Worm (Caenorhabditis elegans): Measurements from ENCODE around the gene F53H1.3.

The F53H1.3 gene

DNA sequence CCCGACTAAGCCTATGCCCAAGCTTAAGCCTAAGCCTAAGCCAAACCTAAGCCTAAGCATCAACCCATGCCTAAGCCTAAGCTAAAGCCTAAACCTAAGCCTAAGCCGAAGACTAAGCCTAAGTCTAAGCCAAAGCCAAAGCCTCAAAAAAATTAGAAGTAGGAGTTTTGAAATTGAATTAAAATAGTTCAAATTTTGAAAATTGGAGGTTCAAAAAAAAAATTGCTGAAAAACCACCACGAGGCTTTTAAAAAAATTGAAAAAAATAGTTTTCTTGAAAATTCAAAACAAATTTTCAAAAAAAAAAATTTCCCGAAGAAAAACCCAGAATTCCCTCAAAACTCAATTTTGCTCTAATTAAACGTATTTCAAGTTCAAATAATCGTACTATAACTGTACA lies 38.1 kb downstream of the F53H1.3 start:
- TF ChIP-seq tra-4 (tag; optimal IDR thresholded peaks at IDR 0.05) (no peak), ama-1 (optimal IDR thresholded peaks at IDR 0.05) (no peak), B0310.2 (tag; optimal IDR thresholded peaks at IDR 0.05) (no peak), hnd-1 (tag; optimal IDR thresholded peaks at IDR 0.05) (no peak), pes-1 (GFP tag; IDR thresholded peaks at IDR 0.05) (no peak), scrt-1 (GFP tag; IDR thresholded peaks at IDR 0.05) (no peak), hmg-4 (GFP tag; optimal IDR thresholded peaks at IDR 0.05) (no peak), tbx-37 (GFP tag; conservative IDR thresholded peaks at IDR 0.05) (no peak), ceh-13 (GFP tag; optimal IDR thresholded peaks at IDR 0.05) (no peak), tbx-11 (GFP tag; IDR thresholded peaks at IDR 0.05) (no peak), ceh-36 (tag; optimal IDR thresholded peaks at IDR 0.05) (no peak), F13C5.2 (tag; optimal IDR thresholded peaks at IDR 0.05) (no peak), hmbx-1 (tag; optimal IDR thresholded peaks at IDR 0.05) (no peak), flt-1 (GFP tag; IDR thresholded peaks at IDR 0.05) (no peak), sea-1 (GFP tag; conservative IDR thresholded peaks at IDR 0.05) (no peak), ets-7 (tag; optimal IDR thresholded peaks at IDR 0.05) (no peak), aly-1 (tag; optimal IDR thresholded peaks at IDR 0.05) (no peak)

DNA sequence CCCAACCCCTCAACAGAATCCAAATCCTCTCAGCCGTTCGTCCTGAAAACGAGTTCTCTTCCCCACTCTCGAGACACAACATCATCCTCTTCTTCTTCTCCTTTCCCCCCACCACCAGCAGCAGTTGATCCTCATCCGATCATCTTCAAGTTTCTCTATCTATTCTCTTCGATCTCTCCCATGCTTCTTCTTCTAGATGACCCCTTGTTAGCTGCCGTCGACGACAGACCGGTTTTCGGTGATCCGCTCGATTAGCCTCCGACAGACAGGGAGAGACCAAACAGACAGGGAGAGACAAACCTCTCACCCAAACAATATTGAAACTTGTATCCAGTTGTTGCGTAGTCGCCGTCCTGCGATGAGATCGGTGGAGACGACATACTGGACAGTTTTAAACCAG lies 42.3 kb downstream of the F53H1.3 start:
- TF ChIP-seq ama-1 (optimal IDR thresholded peaks at IDR 0.05) (no peak), ceh-36 (tag; optimal IDR thresholded peaks at IDR 0.05) (no peak), ets-7 (tag; optimal IDR thresholded peaks at IDR 0.05) (no peak), hnd-1 (tag; optimal IDR thresholded peaks at IDR 0.05) (no peak), hmg-4 (GFP tag; optimal IDR thresholded peaks at IDR 0.05) (no peak), B0310.2 (tag; optimal IDR thresholded peaks at IDR 0.05) (no peak), tra-4 (tag; optimal IDR thresholded peaks at IDR 0.05) (no peak), flt-1 (GFP tag; IDR thresholded peaks at IDR 0.05) (no peak), tbx-37 (GFP tag; conservative IDR thresholded peaks at IDR 0.05) (no peak), pes-1 (GFP tag; IDR thresholded peaks at IDR 0.05) (no peak), scrt-1 (GFP tag; IDR thresholded peaks at IDR 0.05) (no peak), tbx-11 (GFP tag; IDR thresholded peaks at IDR 0.05) (no peak), sea-1 (GFP tag; conservative IDR thresholded peaks at IDR 0.05) (no peak), aly-1 (tag; optimal IDR thresholded peaks at IDR 0.05) (no peak), hmbx-1 (tag; optimal IDR thresholded peaks at IDR 0.05) (no peak), ceh-13 (GFP tag; optimal IDR thresholded peaks at IDR 0.05) (no peak), F13C5.2 (tag; optimal IDR thresholded peaks at IDR 0.05) (no peak)

ce11 chrIV:1375289-1375688 lies 46.3 kb downstream of the F53H1.3 start:
- TF ChIP-seq ets-7 (tag; optimal IDR thresholded peaks at IDR 0.05) (no peak), hmbx-1 (tag; optimal IDR thresholded peaks at IDR 0.05) (no peak), B0310.2 (tag; optimal IDR thresholded peaks at IDR 0.05) (no peak), tbx-37 (GFP tag; conservative IDR thresholded peaks at IDR 0.05) (no peak), hmg-4 (GFP tag; optimal IDR thresholded peaks at IDR 0.05) (no peak), ceh-36 (tag; optimal IDR thresholded peaks at IDR 0.05) (no peak), pes-1 (GFP tag; IDR thresholded peaks at IDR 0.05) (no peak), hnd-1 (tag; optimal IDR thresholded peaks at IDR 0.05) (no peak), sea-1 (GFP tag; conservative IDR thresholded peaks at IDR 0.05) (no peak), ama-1 (optimal IDR thresholded peaks at IDR 0.05) (no peak), flt-1 (GFP tag; IDR thresholded peaks at IDR 0.05) (no peak), tra-4 (tag; optimal IDR thresholded peaks at IDR 0.05) (no peak), scrt-1 (GFP tag; IDR thresholded peaks at IDR 0.05) (no peak)

DNA sequence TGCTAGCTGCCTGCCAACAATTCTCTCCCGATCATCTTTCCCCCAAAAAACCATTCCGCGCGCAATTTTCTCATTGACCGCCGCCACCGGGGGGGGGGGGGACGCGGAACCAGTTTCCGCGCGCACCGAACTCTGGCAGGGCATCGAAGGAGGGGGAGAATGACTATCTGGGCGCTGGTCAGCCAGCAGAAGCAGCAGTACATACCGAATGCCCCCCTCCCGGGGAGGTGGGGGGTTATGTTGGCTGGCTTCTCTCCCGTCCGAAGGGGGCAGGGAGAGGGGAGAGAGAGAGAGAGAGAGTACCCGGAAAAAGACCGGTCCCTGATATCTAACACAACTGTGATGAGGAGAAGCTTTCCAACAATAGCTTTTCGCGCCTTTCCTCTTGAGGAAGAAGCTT lies 48.7 kb downstream of the F53H1.3 start:
- no peak for TF ChIP-seq pes-1 (GFP tag; IDR thresholded peaks at IDR 0.05)
- peak; percentile 54; the same call in 1 of the 2 replicates for TF ChIP-seq sea-1 (GFP tag; conservative IDR thresholded peaks at IDR 0.05)
- peak; percentile 16 for TF ChIP-seq hmg-4 (GFP tag; optimal IDR thresholded peaks at IDR 0.05)
- peak; percentile 3; the same call in 1 of the 2 replicates for TF ChIP-seq tbx-37 (GFP tag; conservative IDR thresholded peaks at IDR 0.05)
- TF ChIP-seq scrt-1 (GFP tag; IDR thresholded peaks at IDR 0.05), result peak; percentile 18; the same call in 1 of the 2 replicates

DNA sequence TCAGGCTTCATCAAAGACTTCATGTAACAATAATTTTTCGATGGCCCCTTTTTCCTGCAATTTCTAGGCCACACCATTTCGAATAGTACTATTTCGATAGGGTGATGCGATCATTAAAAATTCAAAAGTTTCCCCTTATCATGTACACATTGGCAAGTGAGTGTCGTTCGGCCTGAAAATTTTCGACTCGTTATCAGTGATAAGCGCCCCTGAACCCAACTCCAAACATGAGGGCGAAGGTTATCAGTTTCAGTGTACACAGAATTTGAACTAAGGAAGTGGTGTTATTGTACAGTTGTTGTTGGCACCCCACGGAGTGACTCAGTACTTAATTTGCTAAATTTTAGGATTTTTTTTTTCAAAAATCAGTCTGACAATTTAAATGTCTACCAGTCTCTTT lies 50.0 kb downstream of the F53H1.3 start:
- no peak for TF ChIP-seq flt-1 (GFP tag; IDR thresholded peaks at IDR 0.05)

DNA sequence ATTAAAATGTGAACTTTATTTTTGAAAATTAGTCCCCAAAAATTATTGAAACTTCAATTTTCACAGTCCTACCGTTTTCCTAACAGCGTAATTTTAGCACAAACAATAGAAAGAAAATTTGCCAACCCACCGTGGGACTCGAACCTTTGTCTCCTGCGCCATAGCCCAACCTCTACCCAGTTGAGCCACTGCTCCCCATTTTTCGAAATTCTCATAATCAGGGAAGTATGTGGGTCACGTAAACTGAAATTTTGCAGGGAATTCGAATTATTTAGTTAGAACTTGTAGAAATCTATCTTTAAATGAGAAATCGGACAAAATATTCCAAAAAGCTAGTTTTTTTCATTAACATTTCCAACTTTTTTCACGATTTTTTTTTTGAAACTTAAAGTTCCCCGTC lies 51.4 kb downstream of the F53H1.3 start:
- TF ChIP-seq F13C5.2 (tag; optimal IDR thresholded peaks at IDR 0.05), result no peak
- no peak for TF ChIP-seq ceh-36 (tag; optimal IDR thresholded peaks at IDR 0.05)
- TF ChIP-seq tbx-37 (GFP tag; conservative IDR thresholded peaks at IDR 0.05), result no peak
- no peak for TF ChIP-seq flt-1 (GFP tag; IDR thresholded peaks at IDR 0.05)
- TF ChIP-seq B0310.2 (tag; optimal IDR thresholded peaks at IDR 0.05), result no peak
- TF ChIP-seq ets-7 (tag; optimal IDR thresholded peaks at IDR 0.05), result no peak
- no peak for TF ChIP-seq sea-1 (GFP tag; conservative IDR thresholded peaks at IDR 0.05)
- no peak for TF ChIP-seq hmg-4 (GFP tag; optimal IDR thresholded peaks at IDR 0.05)
- TF ChIP-seq scrt-1 (GFP tag; IDR thresholded peaks at IDR 0.05), result no peak
- no peak for TF ChIP-seq ceh-13 (GFP tag; optimal IDR thresholded peaks at IDR 0.05)
- TF ChIP-seq ama-1 (optimal IDR thresholded peaks at IDR 0.05), result no peak
- no peak for TF ChIP-seq hmbx-1 (tag; optimal IDR thresholded peaks at IDR 0.05)
- no peak for TF ChIP-seq tbx-11 (GFP tag; IDR thresholded peaks at IDR 0.05)

- TF ChIP-seq ets-7 (tag; optimal IDR thresholded peaks at IDR 0.05) (no peak), hmbx-1 (tag; optimal IDR thresholded peaks at IDR 0.05) (no peak), ceh-13 (GFP tag; optimal IDR thresholded peaks at IDR 0.05) (no peak), F13C5.2 (tag; optimal IDR thresholded peaks at IDR 0.05) (no peak), B0310.2 (tag; optimal IDR thresholded peaks at IDR 0.05) (no peak), pes-1 (GFP tag; IDR thresholded peaks at IDR 0.05) (no peak), scrt-1 (GFP tag; IDR thresholded peaks at IDR 0.05) (no peak), aly-1 (tag; optimal IDR thresholded peaks at IDR 0.05) (no peak), flt-1 (GFP tag; IDR thresholded peaks at IDR 0.05) (no peak), tbx-11 (GFP tag; IDR thresholded peaks at IDR 0.05) (no peak)
Measured at ce11 chrIV:1381596-1382274, 52.8 kb downstream of the F53H1.3 start.

DNA sequence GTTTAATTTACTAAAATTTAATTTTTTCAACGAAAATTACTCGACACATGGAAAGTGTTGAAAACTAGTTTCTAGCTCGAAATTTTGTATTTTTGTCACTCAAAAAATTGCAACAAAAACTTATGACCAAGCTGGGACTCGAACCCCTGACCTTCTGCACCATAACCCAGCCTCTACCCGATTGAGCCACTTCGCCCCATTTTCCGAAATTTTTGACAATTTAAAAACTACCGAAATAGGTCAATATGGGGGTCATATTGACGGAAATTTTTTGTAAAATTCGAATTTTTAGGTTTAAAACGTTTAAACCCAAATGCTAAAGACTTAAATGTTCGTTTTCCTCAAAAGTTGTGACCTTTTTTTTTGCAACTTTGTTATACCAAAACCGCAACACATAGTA lies 56.5 kb downstream of the F53H1.3 start:
- TF ChIP-seq flt-1 (GFP tag; IDR thresholded peaks at IDR 0.05) (no peak), ama-1 (optimal IDR thresholded peaks at IDR 0.05) (no peak), tbx-11 (GFP tag; IDR thresholded peaks at IDR 0.05) (no peak), hmg-4 (GFP tag; optimal IDR thresholded peaks at IDR 0.05) (no peak), pes-1 (GFP tag; IDR thresholded peaks at IDR 0.05) (no peak), tbx-37 (GFP tag; conservative IDR thresholded peaks at IDR 0.05) (no peak), sea-1 (GFP tag; conservative IDR thresholded peaks at IDR 0.05) (no peak), ets-7 (tag; optimal IDR thresholded peaks at IDR 0.05) (no peak), tra-4 (tag; optimal IDR thresholded peaks at IDR 0.05) (no peak)
